Worm (Caenorhabditis elegans): ENCODE results near the gene hid-1.

DNA sequence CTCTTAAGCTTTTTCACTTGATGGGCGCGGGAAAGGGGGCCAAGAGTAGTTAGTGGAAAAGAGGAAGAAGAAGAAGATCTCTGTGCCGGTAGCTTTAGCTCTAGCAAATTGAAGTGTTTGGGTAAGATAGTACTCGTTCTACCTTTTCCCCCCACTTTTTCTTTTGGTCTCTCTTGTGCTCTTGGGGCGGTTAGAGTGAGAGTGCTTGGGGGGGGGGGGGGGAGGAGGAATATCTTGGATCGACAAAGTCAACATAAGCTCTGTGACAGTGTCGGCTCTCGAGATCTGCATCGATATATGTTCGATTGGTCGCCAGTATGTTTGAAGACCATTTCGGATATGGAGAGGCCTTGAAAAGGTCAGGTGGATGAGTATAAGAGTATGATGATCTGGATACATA lies 29.1 kb upstream of the hid-1 start, which contains the start of gene fox-1:
- no peak for TF ChIP-seq W03F9.2 (tag; optimal IDR thresholded peaks at IDR 0.05)
- TF ChIP-seq him-1 (tag; optimal IDR thresholded peaks at IDR 0.05): no peak
